Worm (Caenorhabditis elegans): ENCODE measurements around the gene F54D12.1.

DNA sequence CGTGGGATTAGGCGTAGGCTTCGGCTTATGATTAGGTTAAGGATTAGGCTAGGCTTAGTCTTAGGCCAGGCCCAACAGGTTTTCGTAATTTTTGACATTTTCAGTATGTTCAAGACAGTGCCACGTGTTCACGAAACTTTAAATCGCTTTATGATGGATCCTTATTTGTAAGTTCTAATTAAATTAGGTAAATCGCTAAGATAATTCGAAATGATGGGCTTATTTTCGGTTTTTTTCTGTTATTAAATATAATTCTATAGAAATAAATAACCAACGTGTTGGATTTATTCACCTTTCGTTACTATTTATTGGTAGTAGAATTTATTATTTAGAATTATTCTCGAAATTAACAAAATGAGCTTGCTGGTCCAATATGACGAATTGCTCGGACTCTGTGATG is 1.3 kb downstream of the F54D12.1 start, which contains the start of gene Y51H7C.8:
- no peak for TF ChIP-seq mep-1 (tag; optimal IDR thresholded peaks at IDR 0.05)
- TF ChIP-seq unc-62 (GFP tag; optimal IDR thresholded peaks at IDR 0.05 in 1 of 2): no peak
- no peak for TF ChIP-seq unc-62 (tag; optimal IDR thresholded peaks at IDR 0.05)
- no peak for TF ChIP-seq ZK337.2 (GFP tag; IDR thresholded peaks at IDR 0.05)
- TF ChIP-seq T20F7.1 (GFP tag; optimal IDR thresholded peaks at IDR 0.05): no peak

Data from whole organism, L4 larva.